Fruit fly (Drosophila melanogaster) whole organism, wandering third instar larva: ENCODE measurements around the gene daed.

Experiments used
- HLH106 ChIP-seq: fragments of 200-800 bp; optimal IDR thresholded peaks from 3 replicates; lab custom pipeline; 2019; ENCODE audit warnings: missing biosample characterization, mild to moderate bottlenecking, missing genetic modification characterization, moderate library complexity
- Myc ChIP-seq: fragments of >200 bp; optimal IDR thresholded peaks from 2 replicates; lab custom pipeline; 2017
- br ChIP-seq: fragments of 200-800 bp; sonication (Bioruptor generic); optimal IDR thresholded peaks from 2 replicates; lab custom pipeline; 2016; ENCODE audit warnings: missing biosample characterization, missing genetic modification characterization
- pan ChIP-seq: fragments of >200 bp; optimal IDR thresholded peaks from 2 replicates; lab custom pipeline; 2017
- psq ChIP-seq: fragments of 200-800 bp; sonication (Bioruptor generic); optimal IDR thresholded peaks from 3 replicates; lab custom pipeline; 2017; ENCODE audit warnings: missing biosample characterization, mild to moderate bottlenecking, missing genetic modification characterization, moderate library complexity
- tai ChIP-seq: sonication (Bioruptor generic); optimal IDR thresholded peaks from 2 replicates; lab custom pipeline; 2016; ENCODE audit warnings: missing biosample characterization, missing genetic modification characterization

- TF ChIP-seq pan (lab: Kevin White, UChicago) (no peak), Myc (no peak), psq (GFP tag; lab: Kevin White, UChicago) (no peak), tai (GFP tag; lab: Kevin White, UChicago) (no peak), HLH106 (tag; lab: Kevin White, UChicago) (no peak), br (GFP tag; lab: Kevin White, UChicago) (no peak)
Observed at dm6 chr2L:2198119-2198494, 18.0 kb downstream of the daed start.
